Fruit fly (Drosophila melanogaster): ENCODE measurements around the gene Atg17.

The Atg17 gene

DNA sequence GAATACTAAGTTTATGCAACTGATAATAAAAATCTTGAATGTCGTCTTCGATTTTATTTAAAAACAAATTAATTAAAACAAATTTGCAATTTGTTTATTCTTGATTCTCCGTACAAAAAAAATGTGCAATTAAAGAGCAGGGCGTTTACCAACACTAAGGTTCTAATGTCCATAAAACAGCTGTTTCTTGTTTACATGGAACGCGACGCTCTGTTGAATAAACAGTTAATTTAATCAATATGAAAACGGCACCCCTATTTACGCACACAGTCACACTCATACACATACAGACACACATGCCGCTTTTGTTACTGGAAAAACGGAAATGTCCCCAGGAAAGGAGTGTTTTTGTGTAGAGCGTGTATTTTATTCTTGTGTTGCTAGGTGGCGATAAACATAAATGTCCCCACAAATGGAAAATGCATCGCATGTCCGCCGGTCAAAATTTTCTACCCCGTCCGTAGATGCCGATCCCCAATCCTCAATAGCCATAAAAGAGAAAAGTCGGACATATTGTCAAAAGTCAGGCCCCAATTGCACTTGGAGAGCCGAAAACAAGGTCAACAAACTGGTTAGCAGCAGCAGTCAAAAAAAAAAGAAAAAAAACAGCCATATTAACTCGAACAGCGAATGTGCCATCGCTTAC is 46.4 kb upstream of the Atg17 start (continued):
- TF ChIP-seq Atf3 (GFP tag; optimal IDR thresholded peaks at IDR 0.05) = peak; percentile 64
- TF ChIP-seq CG18599 (GFP tag; optimal IDR thresholded peaks at IDR 0.05) = peak; percentile 85
- no peak for TF ChIP-seq al (GFP tag; IDR thresholded peaks at IDR 0.05)
- TF ChIP-seq CG34224 (GFP tag; IDR thresholded peaks at IDR 0.05; ENCODE audit: partially characterized antibody) = no peak
- TF ChIP-seq Lhr (GFP tag; optimal IDR thresholded peaks at IDR 0.05) = peak; percentile 68
- peak; percentile 65 for TF ChIP-seq Dek (tag; optimal IDR thresholded peaks at IDR 0.05)
- TF ChIP-seq pfk (GFP tag; optimal IDR thresholded peaks at IDR 0.05) = peak; percentile 86
- TF ChIP-seq CG11247 (GFP tag; IDR thresholded peaks at IDR 0.05) = no peak
- peak; percentile 54 for TF ChIP-seq salm (tag; optimal IDR thresholded peaks at IDR 0.05)
- TF ChIP-seq CG10274 (GFP tag; optimal IDR thresholded peaks at IDR 0.05) = peak; percentile 11
- TF ChIP-seq abd-A (tag; optimal IDR thresholded peaks at IDR 0.05) = peak; percentile 95
- TF ChIP-seq CG11456 (GFP tag; IDR thresholded peaks at IDR 0.05) = no peak
- peak; percentile 92 for TF ChIP-seq zen (tag; optimal IDR thresholded peaks at IDR 0.05)
- no peak for TF ChIP-seq Optix (GFP tag; IDR thresholded peaks at IDR 0.05)
- no peak for TF ChIP-seq Dfd (GFP tag; optimal IDR thresholded peaks at IDR 0.05)
- TF ChIP-seq sr (GFP tag; IDR thresholded peaks at IDR 0.05) = no peak
- TF ChIP-seq CG17568 (GFP tag; optimal IDR thresholded peaks at IDR 0.05) = peak; percentile 91
- peak; percentile 54 for TF ChIP-seq cato (GFP tag; optimal IDR thresholded peaks at IDR 0.05; ENCODE audit: borderline replicate concordance)
- TF ChIP-seq wor (GFP tag; IDR thresholded peaks at IDR 0.05) = no peak
- peak; percentile 55 for TF ChIP-seq slou (GFP tag; optimal IDR thresholded peaks at IDR 0.05)
- peak; percentile 58 for TF ChIP-seq slp2 (GFP tag; optimal IDR thresholded peaks at IDR 0.05)
- no peak for TF ChIP-seq ab (GFP tag; optimal IDR thresholded peaks at IDR 0.05)
- TF ChIP-seq CG6813 (GFP tag; optimal IDR thresholded peaks at IDR 0.05) = peak; percentile 91
- peak; percentile 47 to 72 for TF ChIP-seq dpn (GFP tag; optimal IDR thresholded peaks at IDR 0.05)
- TF ChIP-seq tgo (GFP tag; IDR thresholded peaks at IDR 0.05) = no peak
- TF ChIP-seq Sox102F (GFP tag; optimal IDR thresholded peaks at IDR 0.05) = peak; percentile 61
- peak; percentile 64 to 88 for TF ChIP-seq crp (GFP tag; optimal IDR thresholded peaks at IDR 0.05)
- TF ChIP-seq nmo (GFP tag; optimal IDR thresholded peaks at IDR 0.05) = peak; percentile 41
- no peak for TF ChIP-seq BEAF-32 (GFP tag; optimal IDR thresholded peaks at IDR 0.05)
- TF ChIP-seq CG14965 (GFP tag; optimal IDR thresholded peaks at IDR 0.05; ENCODE audit: borderline replicate concordance) = peak; percentile 45
- TF ChIP-seq hkb (optimal IDR thresholded peaks at IDR 0.05) = no peak
- no peak for TF ChIP-seq hkb (GFP tag; IDR thresholded peaks at IDR 0.05)
- TF ChIP-seq slbo (GFP tag; IDR thresholded peaks at IDR 0.05) = no peak
- TF ChIP-seq Max (GFP tag; optimal IDR thresholded peaks at IDR 0.05) = peak; percentile 70
- peak; percentile 40 for TF ChIP-seq CG2116 (GFP tag; optimal IDR thresholded peaks at IDR 0.05)
- TF ChIP-seq CG12744 (GFP tag; optimal IDR thresholded peaks at IDR 0.05) = peak; percentile 15
- no peak for TF ChIP-seq aop (GFP tag; IDR thresholded peaks at IDR 0.05)
- TF ChIP-seq chif (GFP tag; optimal IDR thresholded peaks at IDR 0.05) = peak; percentile 64 to 67
- peak; percentile 79 for TF ChIP-seq Camta (GFP tag; optimal IDR thresholded peaks at IDR 0.05)
- no peak for TF ChIP-seq Scr (GFP tag; IDR thresholded peaks at IDR 0.05; ENCODE audit: partially characterized antibody)
- TF ChIP-seq Hr39 (optimal IDR thresholded peaks at IDR 0.05) = no peak
- TF ChIP-seq CG3065 (GFP tag; optimal IDR thresholded peaks at IDR 0.05) = peak; percentile 26
- peak; percentile 49 for TF ChIP-seq grau (tag; optimal IDR thresholded peaks at IDR 0.05)
- TF ChIP-seq toy (GFP tag; IDR thresholded peaks at IDR 0.05) = no peak
- TF ChIP-seq CG17361 (GFP tag; IDR thresholded peaks at IDR 0.05) = no peak
- TF ChIP-seq CG31365 (tag; optimal IDR thresholded peaks at IDR 0.05) = peak; percentile 69
- TF ChIP-seq CG34422 (GFP tag; IDR thresholded peaks at IDR 0.05) = no peak
- TF ChIP-seq zfh2 (GFP tag; optimal IDR thresholded peaks at IDR 0.05) = no peak
- no peak for TF ChIP-seq prd (optimal IDR thresholded peaks at IDR 0.05)
- TF ChIP-seq prd (GFP tag; IDR thresholded peaks at IDR 0.05) = no peak
- TF ChIP-seq NC2β (GFP tag; optimal IDR thresholded peaks at IDR 0.05) = peak; percentile 85
